Worm (Caenorhabditis elegans): ENCODE data around the gene Y47D7A.11.

The Y47D7A.11 gene

DNA sequence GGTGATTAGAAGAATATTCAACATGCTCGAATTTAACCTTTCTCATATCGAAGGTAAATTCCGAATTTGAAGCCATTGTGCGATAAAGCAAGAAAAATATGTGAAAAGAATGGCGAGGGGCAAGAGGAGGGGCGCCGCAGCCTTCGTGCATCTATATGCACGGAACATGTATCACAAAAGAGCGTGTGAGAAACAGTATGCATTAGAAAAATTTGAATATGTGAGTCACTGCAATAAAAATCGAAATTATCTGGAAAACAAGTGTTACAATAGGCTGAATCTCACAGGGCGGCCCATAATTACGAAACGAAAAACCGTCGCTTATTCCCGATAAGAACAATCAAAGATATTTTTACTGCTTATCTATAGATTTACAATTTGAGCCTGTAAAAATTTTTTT is 26.2 kb downstream of the Y47D7A.11 start, which contains the start of gene F13A2.5:
F13A2.5 (minus strand) TSS at position 101 of the 400 bp plus-strand sequence.
- TF ChIP-seq madf-2 (tag; optimal IDR thresholded peaks at IDR 0.05) = no peak
- no peak for TF ChIP-seq npax-4 (tag; optimal IDR thresholded peaks at IDR 0.05)
- TF ChIP-seq nhr-11 (tag; optimal IDR thresholded peaks at IDR 0.05) = no peak
- no peak for TF ChIP-seq gmeb-2 (tag; optimal IDR thresholded peaks at IDR 0.05)
- no peak for TF ChIP-seq rnt-1 (tag; optimal IDR thresholded peaks at IDR 0.05)
- TF ChIP-seq dmd-4 (tag; optimal IDR thresholded peaks at IDR 0.05; ENCODE audit: borderline replicate concordance) = no peak
- no peak for TF ChIP-seq nhr-232 (tag; optimal IDR thresholded peaks at IDR 0.05)
- no peak for TF ChIP-seq mec-3 (tag; optimal IDR thresholded peaks at IDR 0.05; ENCODE audit: borderline replicate concordance)

DNA sequence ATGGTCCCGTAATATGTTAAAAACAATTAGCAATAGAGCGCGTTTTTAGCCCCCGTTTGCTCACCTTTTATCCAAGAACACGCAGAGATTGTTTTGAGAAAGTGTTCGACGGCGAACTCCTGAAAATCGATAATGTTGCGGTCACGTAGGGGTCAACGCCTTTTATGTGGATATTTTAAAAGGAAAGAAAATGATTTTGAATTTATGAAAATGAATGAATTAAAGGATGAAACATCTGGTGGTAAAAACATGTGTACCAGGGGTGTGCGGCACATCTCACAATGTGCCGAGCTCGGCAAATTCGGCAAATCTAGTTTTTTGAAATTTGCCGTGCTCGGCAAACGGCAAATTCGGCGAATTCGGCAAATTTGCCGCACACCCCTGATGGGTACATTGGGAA is 28.0 kb downstream of the Y47D7A.11 start, which contains the start of gene F13A2.4:
F13A2.4 (minus strand) TSS at position 101 of the 400 bp plus-strand sequence.
- TF ChIP-seq zip-5 (tag; optimal IDR thresholded peaks at IDR 0.05) (no peak), sox-2 (GFP tag; IDR thresholded peaks at IDR 0.05) (no peak), C38D4.7 (GFP tag; optimal IDR thresholded peaks at IDR 0.05) (no peak), ceh-31 (tag; optimal IDR thresholded peaks at IDR 0.05) (no peak), C08G9.2 (tag; optimal IDR thresholded peaks at IDR 0.05) (no peak), dve-1 (tag; optimal IDR thresholded peaks at IDR 0.05) (no peak), hlh-6 (tag; optimal IDR thresholded peaks at IDR 0.05) (no peak), che-1 (tag; optimal IDR thresholded peaks at IDR 0.05) (no peak), ets-4 (tag; optimal IDR thresholded peaks at IDR 0.05) (no peak), ama-1 (optimal IDR thresholded peaks at IDR 0.05) (no peak), elt-4 (tag; optimal IDR thresholded peaks at IDR 0.05) (no peak), unc-55 (GFP tag; optimal IDR thresholded peaks at IDR 0.05) (no peak)

- TF ChIP-seq F13H6.1 (tag; optimal IDR thresholded peaks at IDR 0.05) (no peak), madf-2 (tag; optimal IDR thresholded peaks at IDR 0.05) (no peak), pax-1 (tag; optimal IDR thresholded peaks at IDR 0.05) (no peak), nhr-232 (tag; optimal IDR thresholded peaks at IDR 0.05) (no peak), zip-5 (tag; optimal IDR thresholded peaks at IDR 0.05) (no peak), ttx-3 (tag; optimal IDR thresholded peaks at IDR 0.05) (no peak), nfya-1 (tag; optimal IDR thresholded peaks at IDR 0.05) (no peak), elt-4 (tag; optimal IDR thresholded peaks at IDR 0.05) (no peak), ceh-31 (tag; optimal IDR thresholded peaks at IDR 0.05) (no peak), ceh-34 (tag; optimal IDR thresholded peaks at IDR 0.05) (no peak), tbx-7 (tag; optimal IDR thresholded peaks at IDR 0.05) (no peak)
These were observed 29.2 kb downstream of the Y47D7A.11 start for ce11 chrV:4398884-4399283.

ce11 chrV:4398127-4398526 is 30.0 kb downstream of the Y47D7A.11 start:
- TF ChIP-seq elt-2 (tag; optimal IDR thresholded peaks at IDR 0.05) (no peak), eyg-1 (tag; optimal IDR thresholded peaks at IDR 0.05) (no peak), T23F11.4 (GFP tag; optimal IDR thresholded peaks at IDR 0.05) (no peak), pax-1 (tag; optimal IDR thresholded peaks at IDR 0.05) (no peak), ceh-14 (tag; optimal IDR thresholded peaks at IDR 0.05) (no peak), Y22D7AL.16 (tag; optimal IDR thresholded peaks at IDR 0.05) (no peak), ceh-48 (tag; optimal IDR thresholded peaks at IDR 0.05) (no peak), dmd-4 (tag; optimal IDR thresholded peaks at IDR 0.05; ENCODE audit: borderline replicate concordance) (no peak), ets-4 (tag; optimal IDR thresholded peaks at IDR 0.05) (no peak), che-1 (tag; optimal IDR thresholded peaks at IDR 0.05) (no peak), ceh-24 (tag; optimal IDR thresholded peaks at IDR 0.05) (no peak), lin-11 (tag; optimal IDR thresholded peaks at IDR 0.05) (no peak), F13H6.1 (tag; optimal IDR thresholded peaks at IDR 0.05) (no peak)

ce11 chrV:4396257-4396656 is 31.8 kb downstream of the Y47D7A.11 start, which contains the start of gene F13A2.3:
F13A2.3 (minus strand) TSS chrV:4396357.
- TF ChIP-seq ets-4 (tag; optimal IDR thresholded peaks at IDR 0.05) (no peak), syd-9 (tag; optimal IDR thresholded peaks at IDR 0.05) (no peak), fkh-6 (tag; optimal IDR thresholded peaks at IDR 0.05) (no peak), ttx-3 (tag; optimal IDR thresholded peaks at IDR 0.05) (no peak), C08G9.2 (tag; optimal IDR thresholded peaks at IDR 0.05) (no peak), pqm-1 (tag; optimal IDR thresholded peaks at IDR 0.05) (no peak), K09A11.1 (tag; optimal IDR thresholded peaks at IDR 0.05; ENCODE audit: insufficient read depth) (no peak), unc-55 (GFP tag; optimal IDR thresholded peaks at IDR 0.05) (no peak), ceh-48 (tag; optimal IDR thresholded peaks at IDR 0.05) (no peak)

Measured in whole organism, late embryonic.